Worm (Caenorhabditis elegans): ENCODE data around the gene F55B12.2.

Gene F55B12.2

ce11 chrV:13789362-13789761 is 27.4 kb downstream of the F55B12.2 start (continued):
- 0 out of 2 replicates have a peak, but pooled peaks have one; percentile 34 for TF ChIP-seq unc-3 (GFP tag; conservative IDR thresholded peaks at IDR 0.05)
- TF ChIP-seq unc-3 (tag; optimal IDR thresholded peaks at IDR 0.05), result no peak
- TF ChIP-seq hlh-30 (tag; optimal IDR thresholded peaks at IDR 0.05; ENCODE audit: insufficient read depth), result peak; percentile 71
- peak; percentile 73 for TF ChIP-seq ets-4 (tag; optimal IDR thresholded peaks at IDR 0.05)
- TF ChIP-seq pat-9 (tag; optimal IDR thresholded peaks at IDR 0.05), result peak; percentile 33
- TF ChIP-seq ceh-18 (tag; optimal IDR thresholded peaks at IDR 0.05), result peak; percentile 85
- peak; percentile 27 for TF ChIP-seq ceh-6 (GFP tag; optimal IDR thresholded peaks at IDR 0.05)
- no peak for TF ChIP-seq nhr-11 (tag; optimal IDR thresholded peaks at IDR 0.05)
- TF ChIP-seq K09A11.1 (tag; optimal IDR thresholded peaks at IDR 0.05; ENCODE audit: insufficient read depth), result peak; percentile 35
- TF ChIP-seq nfya-1 (tag; optimal IDR thresholded peaks at IDR 0.05), result peak; percentile 94
- TF ChIP-seq sox-2 (GFP tag; IDR thresholded peaks at IDR 0.05), result peak; percentile 36
- TF ChIP-seq unc-86 (tag; optimal IDR thresholded peaks at IDR 0.05), result peak; percentile 54
- peak; percentile 47 for TF ChIP-seq hlh-8 (tag; optimal IDR thresholded peaks at IDR 0.05)
- peak; percentile 58 for TF ChIP-seq F13H6.1 (tag; optimal IDR thresholded peaks at IDR 0.05)
- peak; percentile 92 for TF ChIP-seq ceh-31 (tag; optimal IDR thresholded peaks at IDR 0.05)
- no peak for TF ChIP-seq ceh-24 (tag; optimal IDR thresholded peaks at IDR 0.05)
- TF ChIP-seq eyg-1 (tag; optimal IDR thresholded peaks at IDR 0.05), result no peak
- peak; percentile 79 for TF ChIP-seq tbx-2 (tag; optimal IDR thresholded peaks at IDR 0.05)
- TF ChIP-seq lim-6 (tag; optimal IDR thresholded peaks at IDR 0.05), result peak; percentile 47
- TF ChIP-seq ztf-16 (tag; optimal IDR thresholded peaks at IDR 0.05), result peak; percentile 13
- peak; percentile 86 for TF ChIP-seq ceh-34 (tag; optimal IDR thresholded peaks at IDR 0.05)

ce11 chrV:13787948-13788681 is 28.7 kb downstream of the F55B12.2 start:
- TF ChIP-seq tbx-7 (tag; optimal IDR thresholded peaks at IDR 0.05) (no peak), sdc-2 (tag; optimal IDR thresholded peaks at IDR 0.05) (no peak), pag-3 (tag; optimal IDR thresholded peaks at IDR 0.05; ENCODE audit: borderline replicate concordance) (no peak), dmd-4 (tag; optimal IDR thresholded peaks at IDR 0.05; ENCODE audit: borderline replicate concordance) (no peak), eyg-1 (tag; optimal IDR thresholded peaks at IDR 0.05) (no peak), F13H6.1 (tag; optimal IDR thresholded peaks at IDR 0.05) (no peak), ama-1 (optimal IDR thresholded peaks at IDR 0.05) (no peak), K09A11.1 (tag; optimal IDR thresholded peaks at IDR 0.05; ENCODE audit: insufficient read depth) (no peak)

ce11 chrV:13787225-13787898 is 29.4 kb downstream of the F55B12.2 start, which contains the start of the genes F53C11.4 and F53C11.5:
Gene F53C11.4 (minus strand): TSS chrV:13787352.
Gene F53C11.5 (plus strand): TSS chrV:13787549.
- TF ChIP-seq pha-4 (tag; optimal IDR thresholded peaks at IDR 0.05), result no peak
- no peak for TF ChIP-seq unc-86 (tag; optimal IDR thresholded peaks at IDR 0.05)
- TF ChIP-seq ztf-16 (tag; optimal IDR thresholded peaks at IDR 0.05), result no peak
- TF ChIP-seq C08G9.2 (tag; optimal IDR thresholded peaks at IDR 0.05), result no peak
- peak; percentile 14 for TF ChIP-seq ceh-31 (tag; optimal IDR thresholded peaks at IDR 0.05)
- no peak for TF ChIP-seq dve-1 (tag; optimal IDR thresholded peaks at IDR 0.05)
- TF ChIP-seq nfya-1 (tag; optimal IDR thresholded peaks at IDR 0.05), result peak; percentile 60
- TF ChIP-seq ceh-22 (tag; optimal IDR thresholded peaks at IDR 0.05), result no peak
- TF ChIP-seq tbx-7 (tag; optimal IDR thresholded peaks at IDR 0.05), result no peak
- TF ChIP-seq tbx-2 (tag; optimal IDR thresholded peaks at IDR 0.05), result peak; percentile 14
- TF ChIP-seq madf-2 (tag; optimal IDR thresholded peaks at IDR 0.05), result no peak
- peak; percentile 14 for TF ChIP-seq ets-4 (tag; optimal IDR thresholded peaks at IDR 0.05)
- TF ChIP-seq elt-2 (tag; optimal IDR thresholded peaks at IDR 0.05), result peak; percentile 12
- TF ChIP-seq ceh-6 (GFP tag; optimal IDR thresholded peaks at IDR 0.05), result no peak
- no peak for TF ChIP-seq ama-1 (optimal IDR thresholded peaks at IDR 0.05)
- TF ChIP-seq hlh-6 (tag; optimal IDR thresholded peaks at IDR 0.05), result no peak

- TF ChIP-seq ceh-14 (tag; optimal IDR thresholded peaks at IDR 0.05), result no peak
Observed at ce11 chrV:13785767-13786166, 31.0 kb downstream of the F55B12.2 start.
